Fruit fly (Drosophila melanogaster) S2 (cell line): ENCODE results near the gene nkt.

Experiments used
- CG8478 ChIP-seq: fragments of >200 bp; optimal IDR thresholded peaks from 2 replicates; lab custom pipeline; 2018
- CTCF ChIP-seq, 2 experiments: fragments of >200 bp; optimal IDR thresholded peaks; 2 replicates each; lab custom pipeline; 2018

dm6 chr3L:11173049-11173564 lies 28.0 kb upstream of the nkt start, which contains the start of gene CG14142:
- TF ChIP-seq CG8478 (no peak), CTCF (optimal IDR thresholded peaks at IDR 0.05; lab: Kevin White, UChicago) (no peak)
